Worm (Caenorhabditis elegans): ENCODE data around the gene C33E10.1.

Gene C33E10.1

DNA sequence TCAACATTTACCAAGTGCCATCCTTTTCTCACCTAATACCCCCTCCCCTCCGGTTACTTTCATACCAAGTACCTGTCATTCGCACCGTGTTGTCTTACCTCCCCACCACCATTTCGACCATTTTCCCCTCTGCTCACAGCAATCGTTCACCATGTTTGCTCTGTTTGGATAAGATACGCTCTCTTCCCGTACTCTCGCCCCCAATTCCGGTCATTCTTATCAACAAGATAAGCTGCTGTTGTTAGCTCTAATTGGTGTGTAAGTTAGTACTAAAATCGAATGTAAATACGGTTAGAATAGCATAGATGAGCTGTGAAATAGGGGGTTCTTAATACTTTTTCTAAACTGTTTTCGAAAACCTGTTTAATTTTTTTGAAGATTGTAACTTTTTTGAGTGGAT is 25.6 kb downstream of the C33E10.1 start:
- TF ChIP-seq hsf-1 (GFP tag; IDR thresholded peaks at IDR 0.05) (no peak), ztf-22 (GFP tag; optimal IDR thresholded peaks at IDR 0.05) (no peak), madf-8 (GFP tag; conservative IDR thresholded peaks at IDR 0.05) (no peak), snpc-1.3 (tag; optimal IDR thresholded peaks at IDR 0.05; ENCODE audit: insufficient read depth) (no peak), F49E8.2 (tag; optimal IDR thresholded peaks at IDR 0.05; ENCODE audit: insufficient read depth) (no peak), cebp-2 (GFP tag; IDR thresholded peaks at IDR 0.05) (no peak), rcor-1 (GFP tag; IDR thresholded peaks at IDR 0.05) (no peak), F33H1.4 (GFP tag; IDR thresholded peaks at IDR 0.05) (no peak), ztf-26 (tag; optimal IDR thresholded peaks at IDR 0.05) (no peak), ztf-3 (GFP tag; optimal IDR thresholded peaks at IDR 0.05) (no peak), madf-6 (GFP tag; IDR thresholded peaks at IDR 0.05) (no peak), ceh-40 (GFP tag; IDR thresholded peaks at IDR 0.05) (no peak), dox-1 (GFP tag; IDR thresholded peaks at IDR 0.05) (no peak), hmg-1.2 (GFP tag; IDR thresholded peaks at IDR 0.05) (no peak), tbp1 (GFP tag; optimal IDR thresholded peaks at IDR 0.05) (no peak), attf-6 (GFP tag; IDR thresholded peaks at IDR 0.05) (no peak), ccch-3 (GFP tag; optimal IDR thresholded peaks at IDR 0.05) (no peak)

DNA sequence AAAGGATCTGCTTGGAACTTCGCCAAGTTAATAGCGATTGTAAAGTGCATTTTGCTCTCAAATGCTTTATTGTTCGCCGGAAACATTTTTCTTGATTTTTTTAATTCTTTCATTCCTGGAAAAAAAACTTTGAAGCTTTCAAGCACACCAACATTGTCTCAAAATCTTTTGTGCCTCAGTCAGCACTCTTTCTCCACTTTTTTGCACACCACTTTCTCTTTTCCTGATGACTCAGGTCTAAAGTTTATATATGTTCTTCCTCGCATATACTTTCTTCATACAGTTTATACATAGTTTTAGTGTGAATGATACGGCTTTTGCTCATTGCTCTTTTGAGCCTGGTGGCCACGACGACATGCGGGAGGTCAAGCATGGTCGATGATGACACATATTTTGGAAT is 28.7 kb downstream of the C33E10.1 start, which contains the start of gene C53C11.5:
TSS of gene C53C11.5 (plus strand) at position 301 of the 400 bp plus-strand sequence.
- TF ChIP-seq dpl-1 (GFP tag; optimal IDR thresholded peaks at IDR 0.05) (no peak), ztf-3 (GFP tag; optimal IDR thresholded peaks at IDR 0.05) (no peak), repo-1 (tag; optimal IDR thresholded peaks at IDR 0.05) (no peak), F10E7.11 (tag; optimal IDR thresholded peaks at IDR 0.05) (no peak), madf-6 (GFP tag; IDR thresholded peaks at IDR 0.05) (no peak), hsf-1 (GFP tag; IDR thresholded peaks at IDR 0.05) (no peak), madf-3 (GFP tag; IDR thresholded peaks at IDR 0.05) (no peak), efl-1 (GFP tag; optimal IDR thresholded peaks at IDR 0.05) (no peak), lin-40 (tag; optimal IDR thresholded peaks at IDR 0.05) (no peak), pha-4 (tag; optimal IDR thresholded peaks at IDR 0.05) (no peak), Y79H2A.3 (GFP tag; conservative IDR thresholded peaks at IDR 0.05) (no peak), F22D6.2 (tag; optimal IDR thresholded peaks at IDR 0.05) (no peak), nhr-80 (tag; optimal IDR thresholded peaks at IDR 0.05) (no peak), snpc-3.4 (tag; optimal IDR thresholded peaks at IDR 0.05) (no peak), ztf-6 (GFP tag; IDR thresholded peaks at IDR 0.05) (no peak), mes-4 (tag; optimal IDR thresholded peaks at IDR 0.05) (no peak)

DNA sequence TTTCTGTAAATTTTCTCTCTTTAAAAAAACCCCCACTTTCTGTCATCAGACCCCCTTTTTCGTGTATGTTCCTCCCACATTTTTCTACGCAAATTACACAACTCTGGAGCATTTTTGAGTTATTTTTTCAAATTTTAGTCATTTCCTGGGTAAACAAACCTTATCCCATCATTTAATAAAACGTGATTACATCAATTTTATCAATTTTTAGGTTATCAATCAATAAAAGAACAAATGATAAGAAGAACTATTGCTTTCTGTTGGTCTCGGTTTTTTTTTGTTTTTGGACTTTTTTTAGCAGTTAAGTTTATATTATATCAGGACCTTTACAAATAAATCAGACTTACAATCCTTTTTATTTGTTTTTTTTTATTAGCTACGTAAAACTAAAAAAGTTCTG is 31.3 kb downstream of the C33E10.1 start, which contains the start of gene C53C11.2:
TSS of gene C53C11.2 (plus strand) at position 284 of the 400 bp plus-strand sequence.
- TF ChIP-seq C17E4.6 (GFP tag; IDR thresholded peaks at IDR 0.05) = no peak
- peak; percentile 9 for TF ChIP-seq nhr-80 (tag; optimal IDR thresholded peaks at IDR 0.05)

DNA sequence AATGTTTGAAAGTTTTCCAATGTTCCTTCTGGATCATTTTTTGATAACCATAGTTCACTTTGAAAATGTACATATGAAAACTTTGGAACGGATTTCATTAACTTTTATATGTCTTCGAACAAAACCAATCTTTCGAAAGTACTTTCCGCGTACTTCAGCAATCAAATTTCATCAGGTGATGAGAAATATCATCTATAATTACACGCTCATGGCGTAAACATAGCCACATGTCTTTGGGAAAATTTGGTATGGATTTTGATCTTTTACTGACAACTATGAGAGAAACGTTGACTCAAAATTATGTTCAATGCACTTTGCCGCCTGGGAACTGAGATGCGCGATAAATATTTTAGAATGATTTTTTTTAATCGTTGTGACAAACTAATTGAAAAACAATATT is 33.9 kb downstream of the C33E10.1 start:
- TF ChIP-seq mes-4 (tag; optimal IDR thresholded peaks at IDR 0.05) (no peak), fkh-3 (tag; optimal IDR thresholded peaks at IDR 0.05) (no peak), nfyb-1 (GFP tag; IDR thresholded peaks at IDR 0.05) (no peak), Y79H2A.3 (GFP tag; conservative IDR thresholded peaks at IDR 0.05) (no peak)

DNA sequence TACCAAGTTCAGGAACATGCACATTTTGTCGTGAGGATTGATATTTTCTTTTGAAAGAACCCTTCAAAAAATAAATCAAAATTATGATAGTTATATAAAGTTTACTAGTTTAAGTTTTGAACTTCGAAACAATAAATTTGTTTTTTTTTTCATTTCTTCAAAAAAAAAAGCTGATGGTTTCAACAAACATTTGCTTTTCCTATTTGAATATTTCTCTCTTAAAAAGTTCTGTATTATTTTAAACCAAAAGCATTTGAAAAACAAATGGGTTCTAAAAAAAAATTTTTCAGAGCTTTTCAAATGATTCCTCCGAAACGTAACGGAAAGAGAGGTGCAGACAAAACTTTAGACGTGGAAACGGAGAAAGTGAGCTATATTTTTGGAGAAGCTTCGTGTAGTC is 35.5 kb downstream of the C33E10.1 start, which contains the start of gene C53C11.1:
TSS of gene C53C11.1 (plus strand) at position 301 of the 400 bp plus-strand sequence.
- TF ChIP-seq fkh-3 (tag; optimal IDR thresholded peaks at IDR 0.05) (no peak), ztf-25 (GFP tag; IDR thresholded peaks at IDR 0.05) (no peak), ztf-18 (tag; optimal IDR thresholded peaks at IDR 0.05) (no peak), hrde-1 (tag; optimal IDR thresholded peaks at IDR 0.05; ENCODE audit: borderline replicate concordance) (no peak), mcd-1 (GFP tag; IDR thresholded peaks at IDR 0.05) (no peak), bed-2 (GFP tag; IDR thresholded peaks at IDR 0.05) (no peak), F22D6.2 (tag; optimal IDR thresholded peaks at IDR 0.05) (no peak), let-607 (tag; optimal IDR thresholded peaks at IDR 0.05) (no peak), mel-28 (tag; optimal IDR thresholded peaks at IDR 0.05; ENCODE audit: borderline replicate concordance) (no peak), ztf-3 (GFP tag; optimal IDR thresholded peaks at IDR 0.05) (no peak), T26A5.8 (tag; optimal IDR thresholded peaks at IDR 0.05) (no peak), nhr-27 (tag; optimal IDR thresholded peaks at IDR 0.05) (no peak), lin-35 (GFP tag; optimal IDR thresholded peaks at IDR 0.05) (no peak)

Measured in whole organism, young adult.